Fruit fly (Drosophila melanogaster): Measurements from ENCODE around the gene Mkp.

Mkp gene

dm6 chr3L:224004-224951 lies 39.9 kb upstream of the Mkp start (continued):
- TF ChIP-seq CG1233 (GFP tag; optimal IDR thresholded peaks at IDR 0.05) (no peak), pzg (GFP tag; optimal IDR thresholded peaks at IDR 0.05) (peak; percentile 20), CG13296 (GFP tag; optimal IDR thresholded peaks at IDR 0.05) (peak; percentile 13), kni (GFP tag; optimal IDR thresholded peaks at IDR 0.05) (peak; percentile 84), bbx (GFP tag; IDR thresholded peaks at IDR 0.05; ENCODE audit: partially characterized antibody) (peak; percentile 64), gcm (GFP tag; optimal IDR thresholded peaks at IDR 0.05) (peak; percentile 52), CG12071 (GFP tag; optimal IDR thresholded peaks at IDR 0.05) (peak; percentile 3), HLH3B (GFP tag; IDR thresholded peaks at IDR 0.05) (peak; percentile 11; the same call in 1 of the 2 replicates), CG3847 (GFP tag; IDR thresholded peaks at IDR 0.05) (no peak), crol (GFP tag; IDR thresholded peaks at IDR 0.05) (no peak), CG18476 (GFP tag; optimal IDR thresholded peaks at IDR 0.05) (no peak), CG4820 (GFP tag; optimal IDR thresholded peaks at IDR 0.05) (no peak), Poxn (GFP tag; IDR thresholded peaks at IDR 0.05) (no peak), CG9727 (GFP tag; optimal IDR thresholded peaks at IDR 0.05) (peak; percentile 56), salm (tag; optimal IDR thresholded peaks at IDR 0.05) (peak; percentile 3), Eip74EF (GFP tag; optimal IDR thresholded peaks at IDR 0.05) (peak in 1 of 2 experiments; percentile 81), croc (GFP tag; conservative IDR thresholded peaks at IDR 0.05) (no peak), CG11456 (GFP tag; IDR thresholded peaks at IDR 0.05) (peak; percentile 57; the same call in 2 of the 3 replicates), mirr (GFP tag; optimal IDR thresholded peaks at IDR 0.05) (peak; percentile 31), abd-A (tag; optimal IDR thresholded peaks at IDR 0.05) (peak; percentile 82), CG1024 (GFP tag; IDR thresholded peaks at IDR 0.05) (peak; percentile 6; the same call in 1 of the 2 replicates), CG32772 (GFP tag; IDR thresholded peaks at IDR 0.05) (no peak), CG12744 (GFP tag; optimal IDR thresholded peaks at IDR 0.05) (peak; percentile 32), CG6654 (GFP tag; optimal IDR thresholded peaks at IDR 0.05) (no peak), CG14441 (GFP tag; IDR thresholded peaks at IDR 0.05) (no peak), CG8281 (tag; optimal IDR thresholded peaks at IDR 0.05) (no peak), ERR (GFP tag; optimal IDR thresholded peaks at IDR 0.05) (peak; percentile 40), knrl (GFP tag; IDR thresholded peaks at IDR 0.05; ENCODE audit: partially characterized antibody) (0 out of 3 replicates have a peak, but pooled peaks have one; percentile 36), CG4360 (GFP tag; IDR thresholded peaks at IDR 0.05) (peak; percentile 80), seq (GFP tag; IDR thresholded peaks at IDR 0.05) (peak; percentile 43; the same call in 1 of the 2 replicates), zfh1 (GFP tag; IDR thresholded peaks at IDR 0.05) (peak; percentile 57; the same call in 2 of the 3 replicates), dpn (GFP tag; optimal IDR thresholded peaks at IDR 0.05) (no peak), Optix (GFP tag; IDR thresholded peaks at IDR 0.05) (peak; percentile 48; the same call in 1 of the 3 replicates), Pdp1 (GFP tag; optimal IDR thresholded peaks at IDR 0.05) (peak in 1 of 2 experiments; percentile 18), CG12219 (GFP tag; optimal IDR thresholded peaks at IDR 0.05) (peak; percentile 21), CG17568 (GFP tag; optimal IDR thresholded peaks at IDR 0.05) (no peak), Rfx (GFP tag; IDR thresholded peaks at IDR 0.05) (peak; percentile 41), nmo (GFP tag; optimal IDR thresholded peaks at IDR 0.05) (peak; percentile 14), CG12659 (GFP tag; optimal IDR thresholded peaks at IDR 0.05) (peak; percentile 20), Nf-YA (GFP tag; IDR thresholded peaks at IDR 0.05) (no peak), Sin3A (optimal IDR thresholded peaks at IDR 0.05) (no peak), dmrt99B (tag; optimal IDR thresholded peaks at IDR 0.05) (no peak), CG9797 (GFP tag; optimal IDR thresholded peaks at IDR 0.05) (no peak), sima (GFP tag; optimal IDR thresholded peaks at IDR 0.05) (no peak), HmgZ (tag; optimal IDR thresholded peaks at IDR 0.05) (peak; percentile 2), Scr (GFP tag; IDR thresholded peaks at IDR 0.05; ENCODE audit: partially characterized antibody) (no peak; the same call in 1 of the 2 replicates), gce (GFP tag; IDR thresholded peaks at IDR 0.05) (peak; percentile 27; the same call in 1 of the 3 replicates), CG11093 (GFP tag; IDR thresholded peaks at IDR 0.05) (no peak)

All from whole organism, embryonic.